Fruit fly (Drosophila melanogaster) whole organism, embryonic: ENCODE data around the gene CG13623.

Experiments
- CG12155 ChIP-seq: fragments of 200-800 bp; sonication (Bioruptor generic); optimal IDR thresholded peaks from 3 replicates; lab custom pipeline; 2016; ENCODE audit warnings: missing biosample characterization, missing genetic modification characterization
- CG12942 ChIP-seq: fragments of 200-800 bp; sonication (Bioruptor generic); optimal IDR thresholded peaks from 3 replicates; lab custom pipeline; 2016; ENCODE audit warnings: missing biosample characterization, missing genetic modification characterization
- CG13775 ChIP-seq: fragments of 200-800 bp; sonication (Bioruptor generic); optimal IDR thresholded peaks from 3 replicates; lab custom pipeline; 2017; ENCODE audit warnings: missing biosample characterization, mild to moderate bottlenecking, missing genetic modification characterization
- CG13894 ChIP-seq: fragments of 200-800 bp; sonication (Bioruptor generic); optimal IDR thresholded peaks from 3 replicates; lab custom pipeline; 2018; ENCODE audit warnings: missing biosample characterization, mild to moderate bottlenecking, missing genetic modification characterization, moderate library complexity
- CG1602 ChIP-seq: fragments of 200-800 bp; sonication (Bioruptor generic); optimal IDR thresholded peaks from 3 replicates; lab custom pipeline; 2016; ENCODE audit warnings: missing biosample characterization, missing genetic modification characterization
- CG2120 ChIP-seq: fragments of 200-800 bp; sonication (Bioruptor generic); optimal IDR thresholded peaks from 3 replicates; lab custom pipeline; 2016; ENCODE audit warnings: missing biosample characterization, missing genetic modification characterization
- CG2129 ChIP-seq: fragments of 200-800 bp; sonication (Bioruptor generic); IDR thresholded peaks from 2 replicates; pipeline ENCODE4 v1.3.6; 2022; ENCODE audit warnings: missing biosample characterization, missing genetic modification characterization; ENCODE audit not compliant: partially characterized antibody
- CG2678 ChIP-seq: fragments of 200-800 bp; sonication (Bioruptor generic); optimal IDR thresholded peaks from 3 replicates; lab custom pipeline; 2019; ENCODE audit warnings: missing biosample characterization, mild to moderate bottlenecking, missing genetic modification characterization, moderate library complexity
- CG2889 ChIP-seq: fragments of 200-800 bp; sonication (Bioruptor generic); IDR thresholded peaks from 3 replicates; pipeline ENCODE4 v1.3.6; 2022; ENCODE audit warnings: missing biosample characterization, missing genetic modification characterization
- CG3065 ChIP-seq: fragments of 200-800 bp; sonication (Bioruptor generic); optimal IDR thresholded peaks from 2 replicates; lab custom pipeline; 2016; ENCODE audit warnings: missing biosample characterization, missing genetic modification characterization
- CG31224 ChIP-seq: fragments of 200-800 bp; sonication (Bioruptor generic); IDR thresholded peaks from 2 replicates; pipeline ENCODE4 v1.3.6; 2022; ENCODE audit warnings: missing biosample characterization, missing genetic modification characterization
- CG4424 ChIP-seq: fragments of 200-800 bp; sonication (Bioruptor generic); optimal IDR thresholded peaks from 3 replicates; lab custom pipeline; 2016; ENCODE audit warnings: missing biosample characterization, missing genetic modification characterization
- CG4617 ChIP-seq: fragments of 200-800 bp; sonication (Bioruptor generic); optimal IDR thresholded peaks from 3 replicates; lab custom pipeline; 2016; ENCODE audit warnings: missing biosample characterization, missing genetic modification characterization, borderline replicate concordance
- CG5245 ChIP-seq: fragments of 200-800 bp; sonication (Bioruptor generic); optimal IDR thresholded peaks from 3 replicates; lab custom pipeline; 2016; ENCODE audit warnings: missing biosample characterization, missing genetic modification characterization
- CG6854 ChIP-seq: fragments of 200-800 bp; sonication (Bioruptor generic); optimal IDR thresholded peaks from 3 replicates; lab custom pipeline; 2017; ENCODE audit warnings: missing biosample characterization, mild to moderate bottlenecking, missing genetic modification characterization
- CG8765 ChIP-seq: fragments of 200-800 bp; sonication (Bioruptor generic); IDR thresholded peaks from 2 replicates; pipeline ENCODE4 v1.3.6; 2022; ENCODE audit warnings: missing biosample characterization, missing genetic modification characterization
- CG8924 ChIP-seq: fragments of 200-800 bp; optimal IDR thresholded peaks from 3 replicates; lab custom pipeline; 2019; ENCODE audit warnings: missing biosample characterization, mild to moderate bottlenecking, missing genetic modification characterization, moderate library complexity
- CG9609 ChIP-seq: fragments of 200-800 bp; sonication (Bioruptor generic); optimal IDR thresholded peaks from 3 replicates; lab custom pipeline; 2016; ENCODE audit warnings: missing biosample characterization, missing genetic modification characterization
- CTCF ChIP-seq: fragments of 200-800 bp; sonication (Bioruptor generic); optimal IDR thresholded peaks from 2 replicates; lab custom pipeline; 2017; ENCODE audit warnings: missing biosample characterization, mild to moderate bottlenecking, missing genetic modification characterization, moderate library complexity
- CkIIα-i1 ChIP-seq: fragments of 200-800 bp; sonication (Bioruptor generic); IDR thresholded peaks from 2 replicates; pipeline ENCODE4 v1.3.6; 2022; ENCODE audit warnings: missing biosample characterization, missing genetic modification characterization
- Doc3 ChIP-seq: fragments of 200-800 bp; sonication (Bioruptor generic); IDR thresholded peaks from 3 replicates; pipeline ENCODE4 v1.3.6; 2022; ENCODE audit warnings: missing biosample characterization, missing genetic modification characterization; ENCODE audit not compliant: partially characterized antibody
- Gug ChIP-seq: fragments of 200-800 bp; sonication (Bioruptor generic); IDR thresholded peaks from 4 replicates; pipeline ENCODE4 v1.3.6; 2022; ENCODE audit warnings: missing biosample characterization, missing genetic modification characterization
- Hey ChIP-seq: fragments of 200-800 bp; sonication (Bioruptor generic); optimal IDR thresholded peaks from 3 replicates; lab custom pipeline; 2018; ENCODE audit warnings: missing biosample characterization, mild to moderate bottlenecking, missing genetic modification characterization
- Lpt ChIP-seq: fragments of >200 bp; optimal IDR thresholded peaks from 2 replicates; lab custom pipeline; 2018; ENCODE audit warnings: missing biosample characterization, missing genetic modification characterization
- Mes4 ChIP-seq: fragments of 200-800 bp; sonication (Bioruptor generic); optimal IDR thresholded peaks from 2 replicates; lab custom pipeline; 2016; ENCODE audit warnings: missing biosample characterization, missing genetic modification characterization
- Xbp1 ChIP-seq: fragments of 200-800 bp; sonication (Bioruptor generic); optimal IDR thresholded peaks from 3 replicates; lab custom pipeline; 2016; ENCODE audit warnings: missing biosample characterization, mild to moderate bottlenecking, missing genetic modification characterization
- abd-A ChIP-seq: fragments of 200-800 bp; sonication (Bioruptor generic); optimal IDR thresholded peaks from 3 replicates; lab custom pipeline; 2019; ENCODE audit warnings: missing biosample characterization, mild to moderate bottlenecking, missing genetic modification characterization, moderate library complexity
- aop ChIP-seq: fragments of 200-800 bp; sonication (Bioruptor generic); IDR thresholded peaks from 2 replicates; pipeline ENCODE4 v1.3.6; 2022; ENCODE audit warnings: missing biosample characterization, missing genetic modification characterization
- ash1 ChIP-seq: fragments of 200-800 bp; sonication (Bioruptor generic); optimal IDR thresholded peaks from 2 replicates; lab custom pipeline; 2018; ENCODE audit warnings: missing biosample characterization, mild to moderate bottlenecking, missing genetic modification characterization
- bab2 ChIP-seq: fragments of 200-800 bp; sonication (Bioruptor generic); optimal IDR thresholded peaks from 2 replicates; lab custom pipeline; 2016; ENCODE audit warnings: missing biosample characterization, missing genetic modification characterization
- cas ChIP-seq: fragments of 200-800 bp; sonication (Bioruptor generic); IDR thresholded peaks from 2 replicates; pipeline ENCODE4 v1.3.6; 2022; ENCODE audit warnings: missing biosample characterization, missing genetic modification characterization
- cg ChIP-seq: fragments of 200-800 bp; sonication (Bioruptor generic); optimal IDR thresholded peaks from 3 replicates; lab custom pipeline; 2019; ENCODE audit warnings: missing biosample characterization, mild to moderate bottlenecking, missing genetic modification characterization, moderate library complexity
- dimm ChIP-seq: fragments of 200-800 bp; sonication (Bioruptor generic); IDR thresholded peaks from 2 replicates; pipeline ENCODE4 v1.3.6; 2022; ENCODE audit warnings: missing biosample characterization, missing genetic modification characterization
- dmrt99B ChIP-seq: fragments of 200-800 bp; sonication (Bioruptor generic); optimal IDR thresholded peaks from 2 replicates; lab custom pipeline; 2018; ENCODE audit warnings: missing biosample characterization, mild to moderate bottlenecking, missing genetic modification characterization, moderate library complexity
- gce ChIP-seq: fragments of 200-800 bp; sonication (Bioruptor generic); IDR thresholded peaks from 3 replicates; pipeline ENCODE4 v1.3.6; 2022; ENCODE audit warnings: missing biosample characterization, missing genetic modification characterization
- gem ChIP-seq: fragments of 200-800 bp; sonication (Bioruptor generic); optimal IDR thresholded peaks from 2 replicates; lab custom pipeline; 2019; ENCODE audit warnings: missing biosample characterization, mild to moderate bottlenecking, missing genetic modification characterization, moderate library complexity
- gsb-n ChIP-seq: fragments of 200-800 bp; sonication (Bioruptor generic); optimal IDR thresholded peaks from 3 replicates; lab custom pipeline; 2018; ENCODE audit warnings: missing biosample characterization, mild to moderate bottlenecking, missing genetic modification characterization
- jing ChIP-seq: fragments of 200-800 bp; sonication (Bioruptor generic); optimal IDR thresholded peaks from 2 replicates; lab custom pipeline; 2018; ENCODE audit warnings: missing biosample characterization, mild to moderate bottlenecking, missing genetic modification characterization
- kah ChIP-seq: fragments of 200-800 bp; sonication (Bioruptor generic); optimal IDR thresholded peaks from 2 replicates; lab custom pipeline; 2018; ENCODE audit warnings: missing biosample characterization, mild to moderate bottlenecking, missing genetic modification characterization
- kay ChIP-seq: fragments of 200-800 bp; sonication (Bioruptor generic); optimal IDR thresholded peaks from 2 replicates; lab custom pipeline; 2016; ENCODE audit warnings: missing biosample characterization, missing genetic modification characterization
- pan ChIP-seq, 4 experiments: fragments of >200 bp in 3 of 4; fragments of 200-800 bp in 1 of 4; sonication (Bioruptor generic) in 1 of 4; optimal IDR thresholded peaks in 3 of 4; IDR thresholded peaks in 1 of 4; 2 replicates each; pipeline versions ENCODE4 v1.3.6 to Lab custom; 2017 to 2022; ENCODE audit warnings: missing biosample characterization in 2 of 4, missing genetic modification characterization in 2 of 4, mixed read lengths in 1 of 4
- peb ChIP-seq: fragments of 200-800 bp; sonication (Bioruptor generic); IDR thresholded peaks from 2 replicates; pipeline ENCODE4 v1.3.6; 2022; ENCODE audit warnings: missing biosample characterization, missing genetic modification characterization
- sens ChIP-seq: fragments of 200-800 bp; sonication (Bioruptor generic); peaks from one replicate; lab custom pipeline; 2016; ENCODE audit warnings: missing biosample characterization, missing genetic modification characterization
- sisA ChIP-seq: fragments of 200-800 bp; sonication (Bioruptor generic); IDR thresholded peaks from 2 replicates; pipeline ENCODE4 v1.3.6; 2022; ENCODE audit warnings: missing biosample characterization, missing genetic modification characterization
- slp2 ChIP-seq: fragments of 200-800 bp; sonication (Bioruptor generic); optimal IDR thresholded peaks from 2 replicates; lab custom pipeline; 2016; ENCODE audit warnings: missing biosample characterization, missing genetic modification characterization
- sna ChIP-seq: fragments of 200-800 bp; sonication (Bioruptor generic); IDR thresholded peaks from 2 replicates; pipeline ENCODE4 v1.3.6; 2022; ENCODE audit warnings: missing biosample characterization, missing genetic modification characterization; ENCODE audit not compliant: partially characterized antibody
- sr ChIP-seq: fragments of 200-800 bp; sonication (Bioruptor generic); IDR thresholded peaks from 3 replicates; pipeline ENCODE4 v1.3.6; 2022; ENCODE audit warnings: missing biosample characterization, missing genetic modification characterization
- tin ChIP-seq: fragments of 200-800 bp; sonication (Bioruptor generic); optimal IDR thresholded peaks from 3 replicates; lab custom pipeline; 2016; ENCODE audit warnings: missing biosample characterization, missing genetic modification characterization
- tx ChIP-seq: fragments of 200-800 bp; sonication (Bioruptor generic); optimal IDR thresholded peaks from 2 replicates; lab custom pipeline; 2016; ENCODE audit warnings: missing biosample characterization, missing genetic modification characterization
- wdn ChIP-seq: fragments of 200-800 bp; sonication (Bioruptor generic); IDR thresholded peaks from 2 replicates; pipeline ENCODE4 v1.3.6; 2022; ENCODE audit warnings: missing biosample characterization, missing genetic modification characterization
- zen ChIP-seq: fragments of 200-800 bp; sonication (Bioruptor generic); optimal IDR thresholded peaks from 3 replicates; lab custom pipeline; 2018; ENCODE audit warnings: missing biosample characterization, mild to moderate bottlenecking, missing genetic modification characterization, moderate library complexity

The CG13623 gene

DNA sequence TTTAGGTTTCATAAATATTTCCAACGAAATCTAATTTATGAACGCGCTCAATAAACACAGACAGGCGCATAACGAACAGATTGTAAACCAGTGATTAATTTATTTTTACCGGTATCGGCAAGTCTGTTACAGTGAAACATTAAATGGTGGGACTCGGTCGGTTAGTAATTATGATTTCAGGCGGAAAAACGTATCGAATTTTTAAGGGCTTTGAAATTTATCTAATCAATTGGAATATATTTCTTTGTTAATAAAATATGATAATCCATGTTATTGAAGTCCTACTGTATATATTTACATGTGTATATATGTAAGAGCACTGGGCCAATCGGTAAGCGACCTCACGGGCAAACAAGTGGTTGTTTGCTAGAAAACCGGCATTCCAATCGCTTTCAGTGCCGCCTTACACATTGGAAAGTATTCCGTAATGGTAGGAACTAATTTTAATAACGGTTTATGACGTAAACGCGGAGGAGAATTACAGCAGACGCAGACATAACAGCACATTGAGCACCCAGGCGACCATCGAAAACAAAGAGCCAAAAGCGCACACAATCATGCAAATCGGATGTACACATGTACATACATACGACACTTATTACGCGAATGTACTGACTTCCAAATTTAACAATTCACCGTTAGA lies 12.8 kb upstream of the CG13623 start (continued):
- TF ChIP-seq peb (GFP tag; lab: Robert Waterston, UW), result peak; percentile 83
- TF ChIP-seq sisA, result peak; percentile 95
- TF ChIP-seq kah (GFP tag; lab: Kevin White, UChicago), result peak; percentile 82
- TF ChIP-seq CG5245 (GFP tag; lab: Kevin White, UChicago), result peak; percentile 87
- peak; percentile 94 for TF ChIP-seq tin
- TF ChIP-seq CG12942, result peak; percentile 89
- no peak for TF ChIP-seq pan (optimal IDR thresholded peaks at IDR 0.05; lab: Kevin White, UChicago)
- peak in 1 of 2 experiments; percentile 96 for TF ChIP-seq pan (GFP tag; optimal IDR thresholded peaks at IDR 0.05 in 1 of 2, IDR thresholded peaks at IDR 0.05 in 1 of 2)
- TF ChIP-seq CG13894 (tag; lab: Kevin White, UChicago), result peak; percentile 90
- TF ChIP-seq Gug, result peak; percentile 95
- TF ChIP-seq Hey (tag; lab: Kevin White, UChicago), result peak; percentile 84
- peak; percentile 85; the same call in 2 of the 3 replicates for TF ChIP-seq sr (GFP tag; lab: Robert Waterston, UW)
- peak; percentile 98 for TF ChIP-seq CG2120 (GFP tag; lab: Kevin White, UChicago)
- TF ChIP-seq CG8924, result peak; percentile 93
- peak; percentile 88 for TF ChIP-seq zen
- peak; percentile 64 for TF ChIP-seq slp2
- no peak for TF ChIP-seq abd-A (tag; lab: Kevin White, UChicago)
- peak; percentile 30 for TF ChIP-seq CTCF
- TF ChIP-seq tx (GFP tag; lab: Kevin White, UChicago), result peak; percentile 87
- peak; percentile 93 for TF ChIP-seq cas (GFP tag; lab: Robert Waterston, UW)
- peak; percentile 71 for TF ChIP-seq CG4424 (GFP tag; lab: Kevin White, UChicago)
- peak; percentile 71 for TF ChIP-seq Mes4 (GFP tag; lab: Kevin White, UChicago)
- peak; percentile 78 for TF ChIP-seq CkIIα-i1 (GFP tag; lab: Robert Waterston, UW)
- TF ChIP-seq Doc3 (GFP tag; lab: Robert Waterston, UW), result no peak
- peak; percentile 92 for TF ChIP-seq CG12155 (GFP tag; lab: Kevin White, UChicago)
- TF ChIP-seq gsb-n (tag; lab: Kevin White, UChicago), result no peak
- TF ChIP-seq dmrt99B, result peak; percentile 95
- TF ChIP-seq CG4617, result no peak
- no peak for TF ChIP-seq sna (GFP tag; lab: Robert Waterston, UW)
- peak; percentile 95 for TF ChIP-seq gem (tag; lab: Kevin White, UChicago)
- no peak for TF ChIP-seq cg (GFP tag; lab: Kevin White, UChicago)
- peak; percentile 83 for TF ChIP-seq CG13775 (GFP tag; lab: Kevin White, UChicago)
- peak; percentile 73 for TF ChIP-seq CG8765
- TF ChIP-seq CG31224 (GFP tag; lab: Robert Waterston, UW), result peak; percentile 89
- TF ChIP-seq aop (GFP tag; lab: Robert Waterston, UW), result peak; percentile 85
- TF ChIP-seq CG2678 (tag; lab: Kevin White, UChicago), result peak; percentile 94
- no peak for TF ChIP-seq Lpt (GFP tag; lab: Kevin White, UChicago)
- peak; percentile 95 for TF ChIP-seq Xbp1 (GFP tag; lab: Kevin White, UChicago)
- peak; percentile 93 for TF ChIP-seq bab2
- TF ChIP-seq sens (GFP tag; lab: Kevin White, UChicago), result peak; percentile 98
- TF ChIP-seq jing (GFP tag; lab: Kevin White, UChicago), result peak; percentile 78
- peak; percentile 79 for TF ChIP-seq CG9609 (GFP tag; lab: Kevin White, UChicago)
- TF ChIP-seq CG3065 (GFP tag; lab: Kevin White, UChicago), result peak; percentile 71
- peak; percentile 76 for TF ChIP-seq kay
- no peak for TF ChIP-seq ash1
- peak; percentile 91 for TF ChIP-seq CG2889 (GFP tag; lab: Robert Waterston, UW)
- peak; percentile 78 for TF ChIP-seq CG6854
- TF ChIP-seq gce (GFP tag; lab: Robert Waterston, UW), result peak; percentile 92
- no peak for TF ChIP-seq CG2129 (GFP tag; lab: Robert Waterston, UW)
- peak; percentile 85 for TF ChIP-seq dimm (GFP tag; lab: Robert Waterston, UW)
- peak; percentile 92 for TF ChIP-seq wdn (GFP tag; lab: Robert Waterston, UW)
- peak; percentile 88 for TF ChIP-seq CG1602 (GFP tag; lab: Kevin White, UChicago)
